Worm (Caenorhabditis elegans): ENCODE data around the gene lips-6.

Gene lips-6

DNA sequence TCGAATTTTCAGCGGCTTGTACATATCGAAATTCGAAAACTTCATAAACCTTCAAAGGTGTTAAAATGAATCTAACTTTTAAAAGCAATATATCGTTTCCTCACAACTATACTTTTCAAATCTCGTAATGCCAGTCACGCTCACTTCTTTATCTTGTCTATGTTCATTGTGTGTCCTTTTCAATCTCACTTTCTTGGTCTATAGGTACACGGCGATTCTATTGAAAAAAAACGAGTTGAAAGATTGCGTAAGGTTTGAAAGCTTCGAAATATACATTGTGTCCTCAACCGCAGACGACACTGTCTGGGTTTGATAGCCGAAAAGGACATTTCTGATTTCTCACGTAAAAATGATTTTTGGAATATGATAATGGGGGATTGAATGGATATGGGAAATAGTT lies 3.4 kb upstream of the lips-6 start:
- TF ChIP-seq gei-17 (GFP tag; optimal IDR thresholded peaks at IDR 0.05) (no peak), F23B12.7 (tag; optimal IDR thresholded peaks at IDR 0.05; ENCODE audit: insufficient read depth) (no peak), Y53G8AR.9 (GFP tag; conservative IDR thresholded peaks at IDR 0.05) (no peak), unc-130 (GFP tag; optimal IDR thresholded peaks at IDR 0.05) (no peak), snpc-1.3 (tag; optimal IDR thresholded peaks at IDR 0.05; ENCODE audit: insufficient read depth) (no peak), K12H6.12 (tag; optimal IDR thresholded peaks at IDR 0.05) (no peak), efl-1 (GFP tag; optimal IDR thresholded peaks at IDR 0.05) (no peak), Y67H2A.10 (GFP tag; conservative IDR thresholded peaks at IDR 0.05) (no peak), rpc-1 (optimal IDR thresholded peaks at IDR 0.05) (no peak), rpc-1 (tag; optimal IDR thresholded peaks at IDR 0.05) (no peak), dox-1 (GFP tag; IDR thresholded peaks at IDR 0.05) (no peak), lsl-1 (GFP tag; optimal IDR thresholded peaks at IDR 0.05) (no peak)

DNA sequence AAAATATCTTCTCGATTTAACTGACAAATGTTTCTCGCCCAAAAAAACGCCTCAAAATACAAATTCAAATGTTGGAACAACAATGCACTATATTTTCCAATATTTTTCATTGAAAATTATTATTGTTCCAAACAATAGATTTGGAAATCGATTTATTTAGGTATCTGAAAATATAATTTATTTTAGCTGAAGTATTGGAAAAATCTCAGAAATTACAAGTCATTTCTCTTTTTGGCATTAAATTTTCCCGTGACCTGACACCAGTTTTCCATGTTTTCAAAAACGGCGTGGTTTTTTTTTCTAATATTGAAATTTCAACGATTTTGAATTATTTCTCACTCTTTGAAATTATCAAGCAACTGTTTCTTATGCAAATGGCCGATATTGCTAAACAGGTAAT lies 2.4 kb downstream of the lips-6 start, which contains the start of gene spe-17:
TSS of gene spe-17 (plus strand) at position 301 of the 400 bp plus-strand sequence.
- no peak for TF ChIP-seq ztf-3 (GFP tag; optimal IDR thresholded peaks at IDR 0.05)
- TF ChIP-seq him-1 (tag; optimal IDR thresholded peaks at IDR 0.05), result no peak
- no peak for TF ChIP-seq ekl-4 (GFP tag; IDR thresholded peaks at IDR 0.05)
- TF ChIP-seq xnd-1 (tag; optimal IDR thresholded peaks at IDR 0.05), result no peak
- no peak for TF ChIP-seq snpc-4 (GFP tag; optimal IDR thresholded peaks at IDR 0.05)
- TF ChIP-seq snpc-4 (tag; optimal IDR thresholded peaks at IDR 0.05), result no peak
- TF ChIP-seq F22D6.2 (tag; optimal IDR thresholded peaks at IDR 0.05), result no peak
- no peak for TF ChIP-seq ceh-91 (GFP tag; IDR thresholded peaks at IDR 0.05)
- no peak for TF ChIP-seq Y53G8AR.9 (GFP tag; conservative IDR thresholded peaks at IDR 0.05)

DNA sequence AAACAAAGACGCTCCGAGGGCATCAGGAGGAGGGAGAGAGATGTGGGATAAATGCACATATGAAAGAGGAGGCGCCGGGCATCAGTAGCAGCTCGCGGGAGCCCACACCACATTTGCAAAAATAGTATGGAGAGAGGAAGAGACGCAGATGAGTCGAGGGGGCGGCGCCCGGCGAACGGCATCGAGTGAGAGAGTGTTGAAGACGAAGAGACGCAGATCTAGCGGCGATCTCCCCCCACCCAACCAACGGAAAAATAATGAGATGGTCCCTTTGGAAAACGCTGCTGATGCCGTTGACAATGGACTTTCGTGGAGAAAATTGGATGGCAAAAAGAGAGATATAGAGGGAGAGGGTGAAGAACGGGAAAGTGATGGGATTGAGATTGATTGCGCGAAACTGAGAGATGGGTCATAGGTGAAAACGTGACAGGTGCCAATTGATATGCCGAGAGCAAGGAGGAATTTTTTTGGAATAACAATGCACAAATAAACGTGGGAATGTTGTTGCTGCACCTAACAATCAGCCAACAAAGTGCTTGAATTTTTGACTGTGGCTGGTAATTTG lies 3.0 kb downstream of the lips-6 start:
- TF ChIP-seq K12H6.12 (tag; optimal IDR thresholded peaks at IDR 0.05) (peak; percentile 4), zfh-2 (GFP tag; conservative IDR thresholded peaks at IDR 0.05) (peak; percentile 93), lin-40 (tag; optimal IDR thresholded peaks at IDR 0.05) (no peak), F52B5.7 (tag; optimal IDR thresholded peaks at IDR 0.05) (no peak), snpc-1.1 (tag; optimal IDR thresholded peaks at IDR 0.05; ENCODE audit: insufficient read depth) (no peak), ets-4 (GFP tag; optimal IDR thresholded peaks at IDR 0.05) (no peak), hmg-1.2 (GFP tag; IDR thresholded peaks at IDR 0.05) (peak; percentile 85), attf-3 (GFP tag; conservative IDR thresholded peaks at IDR 0.05) (no peak)

DNA sequence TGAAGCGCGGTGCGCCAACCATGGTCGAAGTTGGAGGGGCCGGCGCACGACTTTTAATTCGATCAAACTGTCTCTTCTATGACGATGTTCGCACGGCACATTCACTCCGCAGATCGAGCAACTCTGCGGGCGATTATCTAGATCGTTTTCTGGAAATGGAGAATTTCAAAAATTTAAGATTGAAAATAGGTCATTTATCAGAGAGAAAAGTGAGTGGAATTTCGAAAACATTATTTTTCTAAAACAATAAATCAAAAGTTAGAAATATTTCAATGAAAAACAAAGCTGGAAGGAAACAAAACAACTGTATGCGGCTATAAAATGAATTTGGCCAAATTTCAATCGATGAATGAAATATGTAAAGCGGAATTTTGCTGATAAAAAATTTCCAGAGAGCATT lies 4.6 kb downstream of the lips-6 start, which contains the start of the genes ZK617.26 and unc-22:
TSS of gene ZK617.26 (minus strand) at position 101 of the 400 bp plus-strand sequence.
TSS of gene unc-22 (minus strand) at position 149 of the 400 bp plus-strand sequence.
- TF ChIP-seq egrh-3 (GFP tag; IDR thresholded peaks at IDR 0.05), result no peak
- no peak for TF ChIP-seq attf-5 (GFP tag; optimal IDR thresholded peaks at IDR 0.05)
- no peak for TF ChIP-seq ceh-100 (GFP tag; IDR thresholded peaks at IDR 0.05)
- no peak for TF ChIP-seq madf-6 (GFP tag; IDR thresholded peaks at IDR 0.05)
- no peak for TF ChIP-seq bed-1 (GFP tag; IDR thresholded peaks at IDR 0.05)
- no peak for TF ChIP-seq hlh-26 (GFP tag; conservative IDR thresholded peaks at IDR 0.05)
- no peak for TF ChIP-seq gei-17 (GFP tag; optimal IDR thresholded peaks at IDR 0.05)
- TF ChIP-seq ztf-28 (GFP tag; IDR thresholded peaks at IDR 0.05), result no peak
- no peak for TF ChIP-seq K11D2.4 (GFP tag; IDR thresholded peaks at IDR 0.05)
- TF ChIP-seq snpc-4 (GFP tag; optimal IDR thresholded peaks at IDR 0.05), result no peak
- TF ChIP-seq snpc-4 (tag; optimal IDR thresholded peaks at IDR 0.05), result no peak
- TF ChIP-seq xnd-1 (tag; optimal IDR thresholded peaks at IDR 0.05), result no peak

All from whole organism, young adult.